Fruit fly (Drosophila melanogaster) whole organism, embryonic: ENCODE data around the gene NetB.

Experiments
- Atf3 ChIP-seq: fragments of 200-800 bp; sonication (Bioruptor generic); optimal IDR thresholded peaks from 3 replicates; lab custom pipeline; 2016; ENCODE audit warnings: missing biosample characterization, missing genetic modification characterization
- CG11695 ChIP-seq: fragments of 200-800 bp; sonication (Bioruptor generic); IDR thresholded peaks from 3 replicates; pipeline ENCODE4 v1.3.6; 2022; ENCODE audit warnings: missing biosample characterization, missing genetic modification characterization
- CG12155 ChIP-seq: fragments of 200-800 bp; sonication (Bioruptor generic); optimal IDR thresholded peaks from 3 replicates; lab custom pipeline; 2016; ENCODE audit warnings: missing biosample characterization, missing genetic modification characterization
- CG12769 ChIP-seq: fragments of 200-800 bp; sonication (Bioruptor generic); optimal IDR thresholded peaks from 2 replicates; lab custom pipeline; 2019; ENCODE audit warnings: missing biosample characterization, mild to moderate bottlenecking, missing genetic modification characterization, moderate library complexity
- CG13296 ChIP-seq: fragments of 200-800 bp; sonication (Bioruptor generic); optimal IDR thresholded peaks from 3 replicates; lab custom pipeline; 2018; ENCODE audit warnings: missing biosample characterization, mild to moderate bottlenecking, missing genetic modification characterization
- CG14710 ChIP-seq: fragments of 200-800 bp; sonication (Bioruptor generic); optimal IDR thresholded peaks from 3 replicates; lab custom pipeline; 2019; ENCODE audit warnings: missing biosample characterization, mild to moderate bottlenecking, missing genetic modification characterization, moderate library complexity
- CG15269 ChIP-seq: fragments of 200-800 bp; sonication (Bioruptor generic); optimal IDR thresholded peaks from 2 replicates; lab custom pipeline; 2018; ENCODE audit warnings: missing biosample characterization, mild to moderate bottlenecking, missing genetic modification characterization, moderate library complexity
- CG15514 ChIP-seq: fragments of 200-800 bp; sonication (Bioruptor generic); optimal IDR thresholded peaks from 3 replicates; lab custom pipeline; 2017; ENCODE audit warnings: missing biosample characterization, missing genetic modification characterization, mild to moderate bottlenecking, moderate library complexity, missing genetic modification reagents
- CG15601 ChIP-seq: fragments of 200-800 bp; sonication (Bioruptor generic); optimal IDR thresholded peaks from 3 replicates; lab custom pipeline; 2019; ENCODE audit warnings: missing biosample characterization, mild to moderate bottlenecking, missing genetic modification characterization, moderate library complexity
- CG1603 ChIP-seq: fragments of 200-800 bp; sonication (Bioruptor generic); optimal IDR thresholded peaks from 2 replicates; lab custom pipeline; 2019; ENCODE audit warnings: missing biosample characterization, mild to moderate bottlenecking, missing genetic modification characterization, moderate library complexity
- CG1647 ChIP-seq: fragments of 200-800 bp; sonication (Bioruptor generic); optimal IDR thresholded peaks from 3 replicates; lab custom pipeline; 2016; ENCODE audit warnings: missing biosample characterization, missing genetic modification characterization
- CG17328 ChIP-seq: fragments of 200-800 bp; sonication (Bioruptor generic); IDR thresholded peaks from 2 replicates; pipeline ENCODE4 v1.3.6; 2022; ENCODE audit warnings: missing biosample characterization, missing genetic modification characterization
- CG17612 ChIP-seq: fragments of 200-800 bp; sonication (Bioruptor generic); IDR thresholded peaks from 2 replicates; pipeline ENCODE4 v1.3.6; 2022; ENCODE audit warnings: missing biosample characterization, missing genetic modification characterization
- CG17829 ChIP-seq: fragments of 200-800 bp; optimal IDR thresholded peaks from 2 replicates; lab custom pipeline; 2019; ENCODE audit warnings: missing biosample characterization, mild to moderate bottlenecking, missing genetic modification characterization, moderate library complexity
- CG2120 ChIP-seq: fragments of 200-800 bp; sonication (Bioruptor generic); optimal IDR thresholded peaks from 3 replicates; lab custom pipeline; 2016; ENCODE audit warnings: missing biosample characterization, missing genetic modification characterization
- CG2875 ChIP-seq: fragments of 200-800 bp; sonication (Bioruptor generic); optimal IDR thresholded peaks from 2 replicates; lab custom pipeline; 2017; ENCODE audit warnings: missing biosample characterization, mild to moderate bottlenecking, missing genetic modification characterization, missing genetic modification reagents
- CG30403 ChIP-seq: fragments of 200-800 bp; sonication (Bioruptor generic); optimal IDR thresholded peaks from 3 replicates; lab custom pipeline; 2016; ENCODE audit warnings: missing biosample characterization, missing genetic modification characterization
- CG31441 ChIP-seq: fragments of 200-800 bp; sonication (Bioruptor generic); IDR thresholded peaks from 2 replicates; pipeline ENCODE4 v1.3.6; 2022; ENCODE audit warnings: missing biosample characterization, missing genetic modification characterization
- CG3407 ChIP-seq: fragments of 200-800 bp; sonication (Bioruptor generic); optimal IDR thresholded peaks from 2 replicates; lab custom pipeline; 2018; ENCODE audit warnings: missing biosample characterization, mild to moderate bottlenecking, missing genetic modification characterization
- CG4854 ChIP-seq: fragments of 200-800 bp; sonication (Bioruptor generic); optimal IDR thresholded peaks from 2 replicates; lab custom pipeline; 2016; ENCODE audit warnings: missing biosample characterization, missing genetic modification characterization, inconsistent platforms
- CG5245 ChIP-seq: fragments of 200-800 bp; sonication (Bioruptor generic); optimal IDR thresholded peaks from 3 replicates; lab custom pipeline; 2016; ENCODE audit warnings: missing biosample characterization, missing genetic modification characterization
- CG9817 ChIP-seq: fragments of 200-800 bp; sonication (Bioruptor generic); optimal IDR thresholded peaks from 2 replicates; lab custom pipeline; 2018; ENCODE audit warnings: missing biosample characterization, mild to moderate bottlenecking, missing genetic modification characterization, moderate library complexity
- CoRest ChIP-seq: fragments of 200-800 bp; sonication (Bioruptor generic); optimal IDR thresholded peaks from 3 replicates; lab custom pipeline; 2018; ENCODE audit warnings: missing biosample characterization, mild to moderate bottlenecking, missing genetic modification characterization, moderate library complexity
- D ChIP-seq, 2 experiments: fragments of 200-800 bp in 1 of 2; fragments of >200 bp in 1 of 2; sonication (Bioruptor generic) in 1 of 2; optimal IDR thresholded peaks; 2 replicates in 1 of 2; 3 replicates in 1 of 2; lab custom pipeline; 2017; ENCODE audit warnings: mild to moderate bottlenecking in 1 of 2, missing biosample characterization in 1 of 2, missing genetic modification characterization in 1 of 2, missing genetic modification reagents in 1 of 2
- D19A ChIP-seq: fragments of 200-800 bp; optimal IDR thresholded peaks from 3 replicates; lab custom pipeline; 2019; ENCODE audit warnings: missing biosample characterization, mild to moderate bottlenecking, missing genetic modification characterization, moderate library complexity
- E2f1 ChIP-seq: fragments of 200-800 bp; sonication (Bioruptor generic); IDR thresholded peaks from 2 replicates; pipeline ENCODE4 v1.3.6; 2022; ENCODE audit warnings: missing biosample characterization, missing genetic modification characterization
- Ets65A ChIP-seq: fragments of 200-800 bp; sonication (Bioruptor generic); peaks from one replicate; lab custom pipeline; 2016; ENCODE audit warnings: missing biosample characterization, missing genetic modification characterization
- Gug ChIP-seq: fragments of 200-800 bp; sonication (Bioruptor generic); IDR thresholded peaks from 4 replicates; pipeline ENCODE4 v1.3.6; 2022; ENCODE audit warnings: missing biosample characterization, missing genetic modification characterization
- Hmr ChIP-seq: fragments of 200-800 bp; sonication (Bioruptor generic); optimal IDR thresholded peaks from 3 replicates; lab custom pipeline; 2017; ENCODE audit warnings: mild to moderate bottlenecking, missing biosample characterization, missing genetic modification reagents, missing genetic modification characterization
- Hr78 ChIP-seq, 2 experiments: fragments of 200-800 bp in 1 of 2; fragments of >200 bp in 1 of 2; sonication (Bioruptor generic) in 1 of 2; optimal IDR thresholded peaks; 2 replicates each; lab custom pipeline; 2017 to 2019; ENCODE audit warnings: missing biosample characterization in 2 of 2, missing genetic modification characterization in 2 of 2, mild to moderate bottlenecking in 1 of 2, moderate library complexity in 1 of 2
- Meics ChIP-seq: fragments of 200-800 bp; sonication (Bioruptor generic); optimal IDR thresholded peaks from 2 replicates; lab custom pipeline; 2017; ENCODE audit warnings: missing biosample characterization, mild to moderate bottlenecking, missing genetic modification characterization
- Mes4 ChIP-seq: fragments of 200-800 bp; sonication (Bioruptor generic); optimal IDR thresholded peaks from 2 replicates; lab custom pipeline; 2016; ENCODE audit warnings: missing biosample characterization, missing genetic modification characterization
- Vsx1 ChIP-seq: fragments of 200-800 bp; sonication (Bioruptor generic); optimal IDR thresholded peaks from 2 replicates; lab custom pipeline; 2017; ENCODE audit warnings: missing biosample characterization, mild to moderate bottlenecking, missing genetic modification characterization, missing genetic modification reagents
- Xrp1 ChIP-seq: fragments of 200-800 bp; sonication (Bioruptor generic); IDR thresholded peaks from 2 replicates; pipeline ENCODE4 v1.3.6; 2022; ENCODE audit warnings: missing biosample characterization, missing genetic modification characterization
- ab ChIP-seq: fragments of 200-800 bp; sonication (Bioruptor generic); optimal IDR thresholded peaks from 2 replicates; lab custom pipeline; 2016; ENCODE audit warnings: missing biosample characterization, missing genetic modification characterization
- ac ChIP-seq: fragments of 200-800 bp; sonication (Bioruptor generic); optimal IDR thresholded peaks from 3 replicates; lab custom pipeline; 2017; ENCODE audit warnings: missing biosample characterization, mild to moderate bottlenecking, missing genetic modification characterization
- ci ChIP-seq: fragments of 200-800 bp; sonication (Bioruptor generic); IDR thresholded peaks from 3 replicates; pipeline ENCODE4 v1.3.6; 2022; ENCODE audit warnings: missing biosample characterization, missing genetic modification characterization
- dan ChIP-seq: fragments of 200-800 bp; sonication (Bioruptor generic); IDR thresholded peaks from 2 replicates; pipeline ENCODE4 v1.3.6; 2022; ENCODE audit warnings: missing biosample characterization, missing genetic modification characterization
- exex ChIP-seq: fragments of 200-800 bp; sonication (Bioruptor generic); optimal IDR thresholded peaks from 4 replicates; lab custom pipeline; 2018; ENCODE audit warnings: missing biosample characterization, mild to moderate bottlenecking, missing genetic modification characterization, moderate library complexity
- gcm ChIP-seq: fragments of 200-800 bp; sonication (Bioruptor generic); optimal IDR thresholded peaks from 2 replicates; lab custom pipeline; 2019; ENCODE audit warnings: missing biosample characterization, mild to moderate bottlenecking, missing genetic modification characterization, moderate library complexity
- gsb-n ChIP-seq: fragments of 200-800 bp; sonication (Bioruptor generic); optimal IDR thresholded peaks from 3 replicates; lab custom pipeline; 2018; ENCODE audit warnings: missing biosample characterization, mild to moderate bottlenecking, missing genetic modification characterization
- hb ChIP-seq: fragments of 200-800 bp; sonication (Bioruptor generic); IDR thresholded peaks from 3 replicates; pipeline ENCODE4 v1.3.6; 2022; ENCODE audit warnings: missing biosample characterization, missing genetic modification characterization; ENCODE audit not compliant: partially characterized antibody
- knrl ChIP-seq: fragments of 200-800 bp; sonication (Bioruptor generic); IDR thresholded peaks from 3 replicates; pipeline ENCODE4 v1.3.6; 2022; ENCODE audit warnings: missing biosample characterization, missing genetic modification characterization; ENCODE audit not compliant: partially characterized antibody
- nmo ChIP-seq: fragments of 200-800 bp; sonication (Bioruptor generic); optimal IDR thresholded peaks from 2 replicates; lab custom pipeline; 2018; ENCODE audit warnings: missing biosample characterization, mild to moderate bottlenecking, missing genetic modification characterization, moderate library complexity
- org-1 ChIP-seq: fragments of 200-800 bp; sonication (Bioruptor generic); optimal IDR thresholded peaks from 2 replicates; lab custom pipeline; 2017; ENCODE audit warnings: missing biosample characterization, missing genetic modification characterization
- pfk ChIP-seq: fragments of 200-800 bp; sonication (Bioruptor generic); optimal IDR thresholded peaks from 2 replicates; lab custom pipeline; 2018; ENCODE audit warnings: missing biosample characterization, mild to moderate bottlenecking, missing genetic modification characterization, moderate library complexity
- scrt ChIP-seq: fragments of 200-800 bp; sonication (Bioruptor generic); optimal IDR thresholded peaks from 2 replicates; lab custom pipeline; 2018; ENCODE audit warnings: missing biosample characterization, mild to moderate bottlenecking, missing genetic modification characterization, moderate library complexity
- sens ChIP-seq: fragments of 200-800 bp; sonication (Bioruptor generic); peaks from one replicate; lab custom pipeline; 2016; ENCODE audit warnings: missing biosample characterization, missing genetic modification characterization
- seq ChIP-seq: fragments of 200-800 bp; sonication (Bioruptor generic); IDR thresholded peaks from 2 replicates; pipeline ENCODE4 v1.3.6; 2022; ENCODE audit warnings: missing biosample characterization, missing genetic modification characterization
- slou ChIP-seq: fragments of 200-800 bp; sonication (Bioruptor generic); optimal IDR thresholded peaks from 3 replicates; lab custom pipeline; 2016; ENCODE audit warnings: missing biosample characterization, missing genetic modification characterization

NetB gene

dm6 chrX:14679189-14679588 is 70.0 kb downstream of the NetB start, which contains the start of gene CG5321 (continued):
- TF ChIP-seq CG3407 (peak; percentile 12), scrt (peak; percentile 21), pfk (GFP tag; lab: Kevin White, UChicago) (no peak), hb (no peak), CG13296 (GFP tag; lab: Kevin White, UChicago) (no peak), Vsx1 (GFP tag; lab: Kevin White, UChicago) (no peak), D (optimal IDR thresholded peaks at IDR 0.05; lab: Kevin White, UChicago) (no peak), D (GFP tag; optimal IDR thresholded peaks at IDR 0.05; lab: Kevin White, UChicago) (peak; percentile 13), CG30403 (GFP tag; lab: Kevin White, UChicago) (peak; percentile 47), nmo (GFP tag; lab: Kevin White, UChicago) (peak; percentile 76), exex (tag; lab: Kevin White, UChicago) (no peak), CoRest (tag; lab: Kevin White, UChicago) (peak; percentile 56), gsb-n (tag; lab: Kevin White, UChicago) (peak; percentile 38), org-1 (GFP tag; lab: Kevin White, UChicago) (peak; percentile 13), slou (no peak), E2f1 (0 out of 2 replicates have a peak, but pooled peaks have one; percentile 38), CG4854 (no peak), CG5245 (GFP tag; lab: Kevin White, UChicago) (no peak), CG17328 (GFP tag; lab: Robert Waterston, UW) (no peak), CG11695 (GFP tag; lab: Robert Waterston, UW) (0 out of 3 replicates have a peak, but pooled peaks have one; percentile 45), CG2120 (GFP tag; lab: Kevin White, UChicago) (peak; percentile 30), CG12155 (GFP tag; lab: Kevin White, UChicago) (no peak), CG2875 (GFP tag; lab: Kevin White, UChicago) (no peak), Gug (no peak), CG14710 (tag; lab: Kevin White, UChicago) (peak; percentile 51), knrl (GFP tag; lab: Robert Waterston, UW) (no peak), CG9817 (tag; lab: Kevin White, UChicago) (peak; percentile 43), gcm (GFP tag; lab: Kevin White, UChicago) (peak; percentile 32), Hr78 (GFP tag; optimal IDR thresholded peaks at IDR 0.05; lab: Kevin White, UChicago) (peak in 1 of 2 experiments; percentile 24), dan (GFP tag; lab: Robert Waterston, UW) (no peak), CG1603 (tag; lab: Kevin White, UChicago) (peak; percentile 8), ab (GFP tag; lab: Kevin White, UChicago) (no peak), CG1647 (GFP tag; lab: Kevin White, UChicago) (no peak), Atf3 (GFP tag; lab: Kevin White, UChicago) (no peak), Meics (GFP tag; lab: Kevin White, UChicago) (peak; percentile 7), ac (GFP tag; lab: Kevin White, UChicago) (no peak), CG12769 (tag; lab: Kevin White, UChicago) (peak; percentile 0), Xrp1 (peak; percentile 54), Mes4 (GFP tag; lab: Kevin White, UChicago) (no peak), CG31441 (GFP tag; lab: Robert Waterston, UW) (peak; percentile 78), D19A (tag; lab: Kevin White, UChicago) (peak; percentile 43), CG15601 (peak; percentile 44), sens (peak; percentile 26), CG17829 (tag; lab: Kevin White, UChicago) (peak; percentile 56), Ets65A (GFP tag; lab: Kevin White, UChicago) (peak; percentile 37), CG17612 (GFP tag; lab: Robert Waterston, UW) (no peak), seq (GFP tag; lab: Robert Waterston, UW) (0 out of 2 replicates have a peak, but pooled peaks have one; percentile 13), Hmr (GFP tag; lab: Kevin White, UChicago) (peak; percentile 30), CG15514 (GFP tag; lab: Kevin White, UChicago) (peak; percentile 4), CG15269 (tag; lab: Kevin White, UChicago) (peak; percentile 42), ci (GFP tag; lab: Robert Waterston, UW) (peak; percentile 67; the same call in 2 of the 3 replicates)
